Fruit fly (Drosophila melanogaster) whole organism: ENCODE measurements around the gene CG10970.

Source experiments
- CG8478 ChIP-seq: fragments of >200 bp; optimal IDR thresholded peaks from 2 replicates; lab custom pipeline; 2018; ENCODE audit warnings: inconsistent platforms
- Dll ChIP-seq: fragments of >200 bp; optimal IDR thresholded peaks from 2 replicates; lab custom pipeline; 2017
- EcR ChIP-seq, 2 experiments: fragments of >200 bp; optimal IDR thresholded peaks; 2 replicates each; lab custom pipeline; 2017; ENCODE audit warnings: missing biosample characterization in 2 of 2, missing genetic modification characterization in 2 of 2, missing genetic modification reagents in 2 of 2
- pan ChIP-seq: fragments of >200 bp; optimal IDR thresholded peaks from 2 replicates; lab custom pipeline; 2017
- psq ChIP-seq: fragments of >200 bp; optimal IDR thresholded peaks from 2 replicates; lab custom pipeline; 2017
- usp ChIP-seq: fragments of >200 bp; optimal IDR thresholded peaks from 2 replicates; lab custom pipeline; 2017; ENCODE audit warnings: missing biosample characterization, missing genetic modification characterization, mixed read lengths

dm6 chrX:9118961-9119633 is 47.9 kb upstream of the CG10970 start:
- no peak for TF ChIP-seq Dll (lab: Kevin White, UChicago)
- TF ChIP-seq pan (lab: Kevin White, UChicago): no peak
- no peak for TF ChIP-seq psq (lab: Kevin White, UChicago)
- TF ChIP-seq usp (GFP tag; lab: Kevin White, UChicago): no peak
- no peak for TF ChIP-seq CG8478 (lab: Kevin White, UChicago)
- TF ChIP-seq EcR (GFP tag; optimal IDR thresholded peaks at IDR 0.05; lab: Kevin White, UChicago): no peak
